Worm (Caenorhabditis elegans): Measurements from ENCODE around the gene B0001.2.
"Not testable (repeated sequence)": the region's sequence is repeated elsewhere in the genome, so short reads cannot be mapped to it uniquely, and the experiment has no call there.

B0001.2 gene

ce11 chrIV:12178235-12178634 lies 27.5 kb upstream of the B0001.2 start, which contains the start of gene nlr-1:
nlr-1 (minus strand) TSS chrIV:12178335.
- TF ChIP-seq madf-8 (GFP tag; conservative IDR thresholded peaks at IDR 0.05); F22D6.2 (tag; optimal IDR thresholded peaks at IDR 0.05); nfyb-1 (GFP tag; IDR thresholded peaks at IDR 0.05): not testable (repeated sequence)

- TF ChIP-seq madf-3 (GFP tag; IDR thresholded peaks at IDR 0.05): 0 out of 2 replicates have a peak, but pooled peaks have one; percentile 24
These were observed 19.6 kb upstream of the B0001.2 start for ce11 chrIV:12170396-12170795.

ce11 chrIV:12167944-12168343 lies 17.2 kb upstream of the B0001.2 start, which contains the start of gene F20B10.3:
F20B10.3 (plus strand) TSS chrIV:12168244.
- no peak for TF ChIP-seq nhr-90 (tag; optimal IDR thresholded peaks at IDR 0.05)
- no peak for TF ChIP-seq lir-1 (GFP tag; conservative IDR thresholded peaks at IDR 0.05)
- no peak for TF ChIP-seq rec-8 (tag; optimal IDR thresholded peaks at IDR 0.05)
- no peak for TF ChIP-seq lin-40 (tag; optimal IDR thresholded peaks at IDR 0.05)

- TF ChIP-seq nhr-80 (tag; optimal IDR thresholded peaks at IDR 0.05) (peak; percentile 68), unc-130 (GFP tag; optimal IDR thresholded peaks at IDR 0.05) (no peak)
These were observed 14.8 kb upstream of the B0001.2 start for ce11 chrIV:12165432-12166078.

- TF ChIP-seq cebp-2 (GFP tag; IDR thresholded peaks at IDR 0.05) (0 out of 2 replicates have a peak, but pooled peaks have one; percentile 50), xnd-1 (tag; optimal IDR thresholded peaks at IDR 0.05) (no peak), nfyb-1 (GFP tag; IDR thresholded peaks at IDR 0.05) (no peak), attf-6 (GFP tag; IDR thresholded peaks at IDR 0.05) (no peak)
These were observed 12.0 kb upstream of the B0001.2 start for ce11 chrIV:12162732-12163131.

ce11 chrIV:12160421-12160820 lies 9.6 kb upstream of the B0001.2 start:
- TF ChIP-seq Y67H2A.10 (GFP tag; conservative IDR thresholded peaks at IDR 0.05) (no peak), hsf-1 (GFP tag; IDR thresholded peaks at IDR 0.05) (no peak), hmg-20 (GFP tag; IDR thresholded peaks at IDR 0.05) (no peak), pbrm-1 (GFP tag; IDR thresholded peaks at IDR 0.05) (no peak), cebp-1 (GFP tag; IDR thresholded peaks at IDR 0.05) (no peak), cebp-1 (tag; optimal IDR thresholded peaks at IDR 0.05) (no peak), die-1 (tag; optimal IDR thresholded peaks at IDR 0.05) (no peak), lin-40 (tag; optimal IDR thresholded peaks at IDR 0.05) (no peak), lin-54 (GFP tag; optimal IDR thresholded peaks at IDR 0.05) (no peak), ztf-25 (GFP tag; IDR thresholded peaks at IDR 0.05) (no peak), athp-1 (tag; optimal IDR thresholded peaks at IDR 0.05) (no peak)

- TF ChIP-seq atf-7 (tag; optimal IDR thresholded peaks at IDR 0.05) (no peak), Y53G8AR.9 (GFP tag; conservative IDR thresholded peaks at IDR 0.05) (no peak), snpc-1.1 (tag; optimal IDR thresholded peaks at IDR 0.05; ENCODE audit: insufficient read depth) (no peak), hrde-1 (tag; optimal IDR thresholded peaks at IDR 0.05; ENCODE audit: borderline replicate concordance) (no peak)
These were observed 7.1 kb upstream of the B0001.2 start for ce11 chrIV:12157915-12158314.

All from whole organism, young adult.